Fruit fly (Drosophila melanogaster): ENCODE results near the gene CG17568.
A peak's percentile ranks its signal among the peaks of the same experiment; 100 is the strongest.

The CG17568 gene

dm6 chr2L:19158679-19159551, 22.6 kb downstream of the CG17568 start (continued):
- TF ChIP-seq CG11695 (GFP tag; IDR thresholded peaks at IDR 0.05) (0 out of 3 replicates have a peak, but pooled peaks have one; percentile 9), CG2712 (tag; optimal IDR thresholded peaks at IDR 0.05) (peak; percentile 62), Hmx (GFP tag; optimal IDR thresholded peaks at IDR 0.05) (no peak), Atf3 (GFP tag; optimal IDR thresholded peaks at IDR 0.05) (no peak), Xrp1 (GFP tag; IDR thresholded peaks at IDR 0.05) (peak; percentile 50; the same call in 1 of the 2 replicates), CkIIα-i1 (GFP tag; IDR thresholded peaks at IDR 0.05) (no peak), Opbp (GFP tag; IDR thresholded peaks at IDR 0.05; ENCODE audit: partially characterized antibody) (no peak), CG43689 (GFP tag; IDR thresholded peaks at IDR 0.05) (no peak), CG12391 (tag; optimal IDR thresholded peaks at IDR 0.05) (peak; percentile 34), CG12769 (tag; optimal IDR thresholded peaks at IDR 0.05) (no peak), CG34422 (GFP tag; IDR thresholded peaks at IDR 0.05) (no peak), oc (tag; optimal IDR thresholded peaks at IDR 0.05) (no peak), CG32532 (GFP tag; IDR thresholded peaks at IDR 0.05) (no peak), CG4424 (GFP tag; optimal IDR thresholded peaks at IDR 0.05) (peak; percentile 60), Dref (GFP tag; IDR thresholded peaks at IDR 0.05) (no peak), dmrt11E (tag; optimal IDR thresholded peaks at IDR 0.05) (peak; percentile 19), lmd (GFP tag; IDR thresholded peaks at IDR 0.05) (no peak), CG8388 (GFP tag; optimal IDR thresholded peaks at IDR 0.05) (no peak), CG4282 (GFP tag; optimal IDR thresholded peaks at IDR 0.05) (no peak), Vsx1 (GFP tag; optimal IDR thresholded peaks at IDR 0.05) (peak; percentile 56), salm (tag; optimal IDR thresholded peaks at IDR 0.05) (no peak), Bdp1 (GFP tag; optimal IDR thresholded peaks at IDR 0.05) (no peak), CG18476 (GFP tag; optimal IDR thresholded peaks at IDR 0.05) (peak; percentile 13), phol (tag; optimal IDR thresholded peaks at IDR 0.05) (peak; percentile 37), gem (tag; optimal IDR thresholded peaks at IDR 0.05) (peak; percentile 56), Taf1 (GFP tag; IDR thresholded peaks at IDR 0.05) (no peak), CHES-1-like (GFP tag; optimal IDR thresholded peaks at IDR 0.05) (peak; percentile 13), CG14667 (GFP tag; IDR thresholded peaks at IDR 0.05) (no peak), prd (optimal IDR thresholded peaks at IDR 0.05) (no peak), prd (GFP tag; IDR thresholded peaks at IDR 0.05) (0 out of 3 replicates have a peak, but pooled peaks have one; percentile 38), disco-r (GFP tag; optimal IDR thresholded peaks at IDR 0.05) (no peak), CG11696 (GFP tag; IDR thresholded peaks at IDR 0.05) (no peak), D19B (GFP tag; optimal IDR thresholded peaks at IDR 0.05) (no peak), CG4360 (GFP tag; IDR thresholded peaks at IDR 0.05) (peak; percentile 69), CG10147 (GFP tag; optimal IDR thresholded peaks at IDR 0.05) (no peak), CG7987 (GFP tag; optimal IDR thresholded peaks at IDR 0.05) (no peak), sima (GFP tag; optimal IDR thresholded peaks at IDR 0.05) (no peak), lov (optimal IDR thresholded peaks at IDR 0.05) (no peak), lov (GFP tag; IDR thresholded peaks at IDR 0.05) (0 out of 3 replicates have a peak, but pooled peaks have one; percentile 35), CG13775 (GFP tag; optimal IDR thresholded peaks at IDR 0.05) (peak; percentile 27), CrebB (tag; optimal IDR thresholded peaks at IDR 0.05) (no peak), Elba2 (GFP tag; optimal IDR thresholded peaks at IDR 0.05) (no peak), onecut (GFP tag; IDR thresholded peaks at IDR 0.05) (no peak), CG10431 (GFP tag; optimal IDR thresholded peaks at IDR 0.05) (no peak), Fer1 (GFP tag; optimal IDR thresholded peaks at IDR 0.05) (no peak), Oaz (GFP tag; IDR thresholded peaks at IDR 0.05) (no peak), ssp (GFP tag; IDR thresholded peaks at IDR 0.05) (no peak), crol (GFP tag; IDR thresholded peaks at IDR 0.05) (peak; percentile 53), Dip3 (GFP tag; optimal IDR thresholded peaks at IDR 0.05) (no peak), pho (GFP tag; optimal IDR thresholded peaks at IDR 0.05) (peak; percentile 0), CG16779 (GFP tag; IDR thresholded peaks at IDR 0.05) (no peak)
